Worm (Caenorhabditis elegans) whole organism, mixed stage, embryonic: ENCODE results near the gene F09F9.3.

Source experiments
- bed-3 ChIP-seq: fragments of 200-800 bp; sonication (Bioruptor generic); optimal IDR thresholded peaks from 3 replicates; lab custom pipeline; 2018; ENCODE audit warnings: mild to moderate bottlenecking, missing genetic modification characterization, moderate library complexity, missing compliant biosample characterization
- blmp-1 ChIP-seq: fragments of 150-350 bp; optimal IDR thresholded peaks from 2 replicates; lab custom pipeline; 2014; ENCODE audit warnings: missing biosample characterization, missing genetic modification characterization
- ceh-39 ChIP-seq: fragments of 150-350 bp; optimal IDR thresholded peaks from 2 replicates; lab custom pipeline; 2014; ENCODE audit warnings: missing biosample characterization, missing genetic modification characterization
- ceh-83 ChIP-seq: fragments of 200-800 bp; sonication (Bioruptor generic); optimal IDR thresholded peaks from 2 replicates; lab custom pipeline; 2018; ENCODE audit warnings: mild to moderate bottlenecking, missing genetic modification characterization, missing compliant biosample characterization
- cnd-1 ChIP-seq: fragments of 200-800 bp; sonication (Bioruptor generic); optimal IDR thresholded peaks from 2 replicates; lab custom pipeline; 2018; ENCODE audit warnings: mild to moderate bottlenecking, missing genetic modification characterization, missing compliant biosample characterization
- drap-1 ChIP-seq: fragments of 200-800 bp; sonication (Bioruptor generic); optimal IDR thresholded peaks from 3 replicates; lab custom pipeline; 2018; ENCODE audit warnings: mild to moderate bottlenecking, missing genetic modification characterization, missing compliant biosample characterization
- elt-1 ChIP-seq: sonication (generic microtip); optimal IDR thresholded peaks from 2 replicates; lab custom pipeline; 2017; ENCODE audit warnings: missing genetic modification characterization, mild to moderate bottlenecking, missing compliant biosample characterization, antibody characterized with exemption, moderate library complexity, borderline replicate concordance; ENCODE audit not compliant: insufficient read depth
- elt-3 ChIP-seq: fragments of 150-350 bp; optimal IDR thresholded peaks from 2 replicates; lab custom pipeline; 2014; ENCODE audit warnings: missing biosample characterization, missing genetic modification characterization
- flh-1 ChIP-seq: fragments of 200-800 bp; sonication (Bioruptor generic); optimal IDR thresholded peaks from 2 replicates; lab custom pipeline; 2018; ENCODE audit warnings: mild to moderate bottlenecking, missing genetic modification characterization, moderate library complexity, missing compliant biosample characterization
- hlh-1 ChIP-seq: fragments of 150-350 bp; optimal IDR thresholded peaks from 2 replicates; lab custom pipeline; 2014; ENCODE audit warnings: missing biosample characterization, missing genetic modification reagents, missing genetic modification characterization
- lin-13 ChIP-seq: fragments of 150-350 bp; optimal IDR thresholded peaks from 2 replicates; lab custom pipeline; 2014; ENCODE audit warnings: missing biosample characterization, missing genetic modification characterization
- lin-32 ChIP-seq: fragments of 200-800 bp; sonication (Bioruptor generic); optimal IDR thresholded peaks from 2 replicates; lab custom pipeline; 2018; ENCODE audit warnings: mild to moderate bottlenecking, missing genetic modification characterization, missing compliant biosample characterization
- lsy-2 ChIP-seq: fragments of 150-350 bp; optimal IDR thresholded peaks from 2 replicates; lab custom pipeline; 2014; ENCODE audit warnings: missing biosample characterization, missing genetic modification characterization
- nhr-2 ChIP-seq: fragments of 150-350 bp; optimal IDR thresholded peaks from 2 replicates; lab custom pipeline; 2014; ENCODE audit warnings: missing biosample characterization, missing genetic modification characterization
- pha-4 ChIP-seq: fragments of 150-350 bp; optimal IDR thresholded peaks from 2 replicates; lab custom pipeline; 2018; ENCODE audit warnings: missing biosample characterization, missing genetic modification reagents, missing genetic modification characterization
- sem-2 ChIP-seq: fragments of 200-800 bp; sonication (Bioruptor generic); optimal IDR thresholded peaks from 2 replicates; lab custom pipeline; 2018; ENCODE audit warnings: mild to moderate bottlenecking, missing genetic modification characterization, missing compliant biosample characterization
- sptf-1 ChIP-seq: sonication (generic microtip); optimal IDR thresholded peaks from 2 replicates; lab custom pipeline; 2017; ENCODE audit warnings: mild to moderate bottlenecking, missing genetic modification characterization, moderate library complexity, missing compliant biosample characterization
- tbx-8 ChIP-seq: fragments of 200-800 bp; sonication (Bioruptor generic); optimal IDR thresholded peaks from 2 replicates; lab custom pipeline; 2018; ENCODE audit warnings: mild to moderate bottlenecking, missing genetic modification characterization, moderate library complexity, missing compliant biosample characterization
- unc-39 ChIP-seq: fragments of 150-350 bp; optimal IDR thresholded peaks from 2 replicates; lab custom pipeline; 2014; ENCODE audit warnings: missing biosample characterization, missing genetic modification characterization
- zip-8 ChIP-seq: fragments of 150-350 bp; optimal IDR thresholded peaks from 2 replicates; lab custom pipeline; 2014; ENCODE audit warnings: missing biosample characterization, missing genetic modification characterization
- ztf-11 ChIP-seq: fragments of 150-350 bp; optimal IDR thresholded peaks from 2 replicates; lab custom pipeline; 2014; ENCODE audit warnings: missing biosample characterization, missing genetic modification characterization

Gene F09F9.3

ce11 chrX:4142202-4142601 is 21.4 kb upstream of the F09F9.3 start:
- TF ChIP-seq pha-4 (tag; lab: Kevin White, UChicago) = peak; percentile 55
- TF ChIP-seq ceh-83 (GFP tag; lab: Kevin White, UChicago) = no peak

- TF ChIP-seq lin-13 (tag; lab: Kevin White, UChicago) (no peak), tbx-8 (no peak), zip-8 (tag; lab: Kevin White, UChicago) (no peak), hlh-1 (tag; lab: Kevin White, UChicago) (no peak), sptf-1 (tag; lab: Kevin White, UChicago) (no peak), nhr-2 (tag; lab: Kevin White, UChicago) (no peak), flh-1 (GFP tag; lab: Kevin White, UChicago) (no peak), lin-32 (GFP tag; lab: Kevin White, UChicago) (no peak), bed-3 (GFP tag; lab: Kevin White, UChicago) (no peak), elt-3 (no peak), sem-2 (GFP tag; lab: Kevin White, UChicago) (no peak)
These were observed 20.1 kb upstream of the F09F9.3 start for ce11 chrX:4140755-4141417.

ce11 chrX:4139593-4140565 is 19.0 kb upstream of the F09F9.3 start, which contains the start of gene ZK470.4:
Gene ZK470.4, minus strand, starts transcription at chrX:4139767.
- TF ChIP-seq ceh-39 = no peak
- no peak for TF ChIP-seq ceh-83 (GFP tag; lab: Kevin White, UChicago)
- no peak for TF ChIP-seq cnd-1 (tag; lab: Kevin White, UChicago)
- TF ChIP-seq sem-2 (GFP tag; lab: Kevin White, UChicago) = no peak
- TF ChIP-seq ztf-11 = no peak

- TF ChIP-seq lin-13 (tag; lab: Kevin White, UChicago) (no peak), zip-8 (tag; lab: Kevin White, UChicago) (peak; percentile 68), elt-1 (tag; lab: Kevin White, UChicago) (peak; percentile 23), hlh-1 (tag; lab: Kevin White, UChicago) (no peak), drap-1 (GFP tag; lab: Kevin White, UChicago) (no peak)
These were observed 17.8 kb upstream of the F09F9.3 start for ce11 chrX:4138413-4139193.

DNA sequence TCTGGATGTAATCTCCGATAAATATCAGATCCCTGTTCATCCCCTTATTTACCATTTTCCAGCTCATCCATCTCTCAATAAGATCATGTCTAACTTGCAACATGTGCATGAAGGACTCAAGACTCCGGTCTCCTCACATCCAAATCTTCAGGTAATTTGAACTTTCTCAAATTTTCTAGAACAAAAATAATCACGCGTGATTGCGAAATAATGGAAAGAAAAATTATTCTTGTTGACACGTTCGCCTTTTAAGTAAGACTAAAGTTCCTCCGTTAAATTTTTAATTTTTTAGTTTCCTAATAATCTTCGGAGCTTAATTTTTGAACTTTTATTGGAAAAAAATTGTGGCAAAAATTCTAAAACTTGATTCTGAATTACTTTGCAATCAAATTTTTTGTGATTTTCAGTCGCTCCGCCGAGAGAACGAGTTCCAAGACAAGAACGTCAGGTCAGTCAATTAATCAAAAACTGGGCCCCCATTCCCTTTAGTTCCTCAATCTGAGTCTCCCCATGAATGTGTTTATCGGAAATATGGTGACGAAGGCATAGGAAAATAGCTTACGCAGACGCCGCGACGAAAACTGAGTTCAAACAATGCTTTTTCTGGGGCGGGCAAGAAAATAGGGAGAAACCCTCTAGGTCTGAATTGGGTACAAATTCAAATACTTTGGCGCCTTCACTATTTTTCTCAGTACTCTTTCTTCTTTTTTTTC is 16.8 kb upstream of the F09F9.3 start:
- TF ChIP-seq blmp-1 (no peak), drap-1 (GFP tag; lab: Kevin White, UChicago) (no peak), lin-13 (tag; lab: Kevin White, UChicago) (no peak), lsy-2 (tag; lab: Kevin White, UChicago) (no peak), flh-1 (GFP tag; lab: Kevin White, UChicago) (no peak)

DNA sequence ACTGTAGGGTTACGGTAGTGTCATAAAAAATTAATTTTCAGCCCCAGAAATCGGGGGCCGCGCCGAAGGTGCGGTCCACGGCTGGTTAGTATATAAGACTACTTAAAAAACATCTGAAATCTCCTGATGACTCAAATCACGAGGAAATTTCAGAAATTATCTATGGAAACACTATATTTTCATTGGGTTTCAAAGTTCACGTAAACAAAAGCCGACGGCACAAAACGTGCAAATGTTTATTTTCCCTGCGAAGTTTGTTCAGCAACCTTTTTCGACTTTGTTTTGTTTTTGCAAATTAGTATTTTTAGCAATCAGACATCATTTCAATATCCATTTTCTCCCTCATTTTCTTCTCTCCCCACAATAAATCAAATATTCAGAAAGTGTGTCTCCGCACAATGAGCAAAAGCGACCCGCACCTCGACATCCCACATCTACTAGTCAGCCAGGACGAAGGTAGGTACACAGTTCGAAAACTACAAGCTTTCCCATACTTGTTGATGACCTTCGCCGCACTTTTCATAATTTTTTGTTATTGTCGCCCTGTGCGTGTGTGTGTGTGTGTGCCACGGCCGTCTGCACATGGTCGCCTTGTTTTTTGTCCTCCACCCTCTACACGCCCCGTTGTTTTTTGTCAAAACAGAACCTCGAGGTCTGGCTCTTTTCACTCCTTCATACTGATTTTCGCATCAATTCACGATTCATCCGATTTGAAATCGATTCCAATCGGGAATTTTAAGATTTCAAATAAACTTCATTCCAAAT is 15.9 kb upstream of the F09F9.3 start:
- TF ChIP-seq unc-39 (tag; lab: Kevin White, UChicago) = no peak
- TF ChIP-seq sem-2 (GFP tag; lab: Kevin White, UChicago) = no peak
